Worm (Caenorhabditis elegans): ENCODE data around the gene F26F4.9.

The F26F4.9 gene

ce11 chrIII:4909938-4910337 lies 2.4 kb downstream of the F26F4.9 start, which contains the start of gene F26F4.12:
Gene F26F4.12, minus strand, starts transcription at chrIII:4910038.
- TF ChIP-seq lsy-2 (tag; optimal IDR thresholded peaks at IDR 0.05): no peak
- no peak for TF ChIP-seq zip-8 (tag; optimal IDR thresholded peaks at IDR 0.05)
- TF ChIP-seq ceh-83 (GFP tag; optimal IDR thresholded peaks at IDR 0.05): no peak
- no peak for TF ChIP-seq ceh-43 (GFP tag; optimal IDR thresholded peaks at IDR 0.05)
- no peak for TF ChIP-seq bed-3 (GFP tag; optimal IDR thresholded peaks at IDR 0.05)
- TF ChIP-seq tbx-8 (GFP tag; optimal IDR thresholded peaks at IDR 0.05): no peak
- no peak for TF ChIP-seq hlh-1 (tag; optimal IDR thresholded peaks at IDR 0.05)
- TF ChIP-seq lin-32 (GFP tag; optimal IDR thresholded peaks at IDR 0.05): no peak
- TF ChIP-seq nhr-28 (tag; optimal IDR thresholded peaks at IDR 0.05): no peak
- no peak for TF ChIP-seq lin-13 (tag; optimal IDR thresholded peaks at IDR 0.05)
- TF ChIP-seq elt-3 (tag; optimal IDR thresholded peaks at IDR 0.05): no peak

- TF ChIP-seq mab-5 (tag; optimal IDR thresholded peaks at IDR 0.05): no peak
- TF ChIP-seq snpc-4 (tag; optimal IDR thresholded peaks at IDR 0.05): no peak
- no peak for TF ChIP-seq ztf-11 (tag; optimal IDR thresholded peaks at IDR 0.05)
- no peak for TF ChIP-seq blmp-1 (tag; optimal IDR thresholded peaks at IDR 0.05)
- TF ChIP-seq mls-2 (tag; optimal IDR thresholded peaks at IDR 0.05): no peak
- TF ChIP-seq nhr-237 (tag; optimal IDR thresholded peaks at IDR 0.05): no peak
- no peak for TF ChIP-seq ces-1 (GFP tag; optimal IDR thresholded peaks at IDR 0.05)
- no peak for TF ChIP-seq flh-1 (GFP tag; optimal IDR thresholded peaks at IDR 0.05)
- TF ChIP-seq zip-8 (tag; optimal IDR thresholded peaks at IDR 0.05): no peak
- TF ChIP-seq sem-2 (GFP tag; optimal IDR thresholded peaks at IDR 0.05): no peak
- no peak for TF ChIP-seq unc-62 (GFP tag; optimal IDR thresholded peaks at IDR 0.05)
- TF ChIP-seq nhr-2 (tag; optimal IDR thresholded peaks at IDR 0.05): no peak
- TF ChIP-seq elt-3 (tag; optimal IDR thresholded peaks at IDR 0.05): no peak
- no peak for TF ChIP-seq unc-120 (tag; optimal IDR thresholded peaks at IDR 0.05; ENCODE audit: poor library complexity, severe bottlenecking)
- TF ChIP-seq M03D4.4 (tag; optimal IDR thresholded peaks at IDR 0.05): no peak
- no peak for TF ChIP-seq pha-4 (tag; optimal IDR thresholded peaks at IDR 0.05)
- no peak for TF ChIP-seq nhr-76 (tag; optimal IDR thresholded peaks at IDR 0.05)
Observed at ce11 chrIII:4906896-4907295, 5.4 kb downstream of the F26F4.9 start, which contains the start of gene rom-1. Gene rom-1, plus strand, starts transcription at chrIII:4907196.

- no peak for TF ChIP-seq tbx-8 (GFP tag; optimal IDR thresholded peaks at IDR 0.05)
- no peak for TF ChIP-seq nhr-2 (tag; optimal IDR thresholded peaks at IDR 0.05)
- no peak for TF ChIP-seq elt-1 (tag; optimal IDR thresholded peaks at IDR 0.05; ENCODE audit: borderline replicate concordance, insufficient read depth)
- TF ChIP-seq nhr-237 (tag; optimal IDR thresholded peaks at IDR 0.05): no peak
- no peak for TF ChIP-seq zip-8 (tag; optimal IDR thresholded peaks at IDR 0.05)
- TF ChIP-seq lin-32 (GFP tag; optimal IDR thresholded peaks at IDR 0.05): no peak
- no peak for TF ChIP-seq ces-1 (GFP tag; optimal IDR thresholded peaks at IDR 0.05)
- TF ChIP-seq M03D4.4 (tag; optimal IDR thresholded peaks at IDR 0.05): no peak
- no peak for TF ChIP-seq snpc-4 (tag; optimal IDR thresholded peaks at IDR 0.05)
- TF ChIP-seq blmp-1 (tag; optimal IDR thresholded peaks at IDR 0.05): no peak
- no peak for TF ChIP-seq elt-3 (tag; optimal IDR thresholded peaks at IDR 0.05)
- TF ChIP-seq unc-120 (tag; optimal IDR thresholded peaks at IDR 0.05; ENCODE audit: poor library complexity, severe bottlenecking): no peak
- TF ChIP-seq nhr-12 (tag; optimal IDR thresholded peaks at IDR 0.05): no peak
- no peak for TF ChIP-seq unc-62 (GFP tag; optimal IDR thresholded peaks at IDR 0.05)
- no peak for TF ChIP-seq ceh-39 (tag; optimal IDR thresholded peaks at IDR 0.05)
- no peak for TF ChIP-seq ceh-43 (GFP tag; optimal IDR thresholded peaks at IDR 0.05)
- no peak for TF ChIP-seq hlh-1 (tag; optimal IDR thresholded peaks at IDR 0.05)
Observed at ce11 chrIII:4906365-4906764, 6.0 kb downstream of the F26F4.9 start.

- TF ChIP-seq ztf-11 (tag; optimal IDR thresholded peaks at IDR 0.05) (no peak), mep-1 (tag; optimal IDR thresholded peaks at IDR 0.05) (peak; percentile 18), lin-32 (GFP tag; optimal IDR thresholded peaks at IDR 0.05) (peak; percentile 2), unc-39 (tag; optimal IDR thresholded peaks at IDR 0.05) (no peak), ceh-83 (GFP tag; optimal IDR thresholded peaks at IDR 0.05) (peak; percentile 43), elt-1 (tag; optimal IDR thresholded peaks at IDR 0.05; ENCODE audit: borderline replicate concordance, insufficient read depth) (no peak), flh-1 (GFP tag; optimal IDR thresholded peaks at IDR 0.05) (no peak), ham-2 (GFP tag; optimal IDR thresholded peaks at IDR 0.05) (no peak), lsy-2 (tag; optimal IDR thresholded peaks at IDR 0.05) (no peak), blmp-1 (tag; optimal IDR thresholded peaks at IDR 0.05) (no peak), snpc-4 (tag; optimal IDR thresholded peaks at IDR 0.05) (no peak), mls-2 (tag; optimal IDR thresholded peaks at IDR 0.05) (no peak), nhr-76 (tag; optimal IDR thresholded peaks at IDR 0.05) (no peak), nhr-237 (tag; optimal IDR thresholded peaks at IDR 0.05) (no peak), unc-120 (tag; optimal IDR thresholded peaks at IDR 0.05; ENCODE audit: poor library complexity, severe bottlenecking) (peak; percentile 92), cnd-1 (tag; optimal IDR thresholded peaks at IDR 0.05) (no peak), hlh-1 (tag; optimal IDR thresholded peaks at IDR 0.05) (peak; percentile 37), lin-13 (tag; optimal IDR thresholded peaks at IDR 0.05) (no peak), zip-8 (tag; optimal IDR thresholded peaks at IDR 0.05) (no peak), nhr-2 (tag; optimal IDR thresholded peaks at IDR 0.05) (no peak), sptf-1 (tag; optimal IDR thresholded peaks at IDR 0.05) (peak; percentile 26), drap-1 (GFP tag; optimal IDR thresholded peaks at IDR 0.05) (no peak), ces-1 (GFP tag; optimal IDR thresholded peaks at IDR 0.05) (peak; percentile 2), ceh-43 (GFP tag; optimal IDR thresholded peaks at IDR 0.05) (peak; percentile 19), M03D4.4 (tag; optimal IDR thresholded peaks at IDR 0.05) (no peak), pha-4 (tag; optimal IDR thresholded peaks at IDR 0.05) (no peak), ceh-39 (tag; optimal IDR thresholded peaks at IDR 0.05) (no peak), mab-5 (tag; optimal IDR thresholded peaks at IDR 0.05) (no peak), nhr-12 (tag; optimal IDR thresholded peaks at IDR 0.05) (no peak), bed-3 (GFP tag; optimal IDR thresholded peaks at IDR 0.05) (no peak), elt-3 (tag; optimal IDR thresholded peaks at IDR 0.05) (no peak), unc-62 (GFP tag; optimal IDR thresholded peaks at IDR 0.05) (no peak), nhr-28 (tag; optimal IDR thresholded peaks at IDR 0.05) (no peak), sem-2 (GFP tag; optimal IDR thresholded peaks at IDR 0.05) (no peak), tbx-8 (GFP tag; optimal IDR thresholded peaks at IDR 0.05) (no peak)
Observed at ce11 chrIII:4905405-4905804, 6.9 kb downstream of the F26F4.9 start, which contains the start of gene F26F4.8. Gene F26F4.8, minus strand, starts transcription at chrIII:4905473.

All from whole organism, mixed stage, embryonic.